Worm (Caenorhabditis elegans): ENCODE results near the gene rpy-1.

rpy-1 gene

DNA sequence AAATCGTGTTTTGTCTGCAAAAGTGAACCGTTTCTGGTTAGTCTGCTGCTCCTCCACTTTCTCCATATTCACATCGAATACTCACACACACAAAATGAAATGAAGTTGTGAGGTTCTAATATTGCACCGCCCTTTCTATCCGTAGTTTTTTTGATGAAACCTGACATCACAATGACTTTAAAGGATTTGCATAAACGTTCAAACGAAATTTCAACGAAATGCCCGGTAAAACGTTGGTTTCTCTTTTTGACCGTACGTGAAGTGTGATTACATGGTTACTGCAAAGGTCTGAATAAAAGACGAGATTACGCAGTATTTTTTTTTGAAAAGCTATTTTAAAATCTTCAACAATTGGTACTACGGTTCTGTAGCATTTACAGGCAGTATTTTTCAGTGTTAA lies 51.2 kb downstream of the rpy-1 start, which contains the start of gene T19D12.9:
T19D12.9 (minus strand) TSS at position 101 of the 400 bp plus-strand sequence.
- no peak for TF ChIP-seq ceh-48 (tag; optimal IDR thresholded peaks at IDR 0.05)
- TF ChIP-seq lim-6 (tag; optimal IDR thresholded peaks at IDR 0.05), result no peak
- TF ChIP-seq pag-3 (tag; optimal IDR thresholded peaks at IDR 0.05; ENCODE audit: borderline replicate concordance), result no peak
- no peak for TF ChIP-seq lin-11 (tag; optimal IDR thresholded peaks at IDR 0.05)

Data from whole organism, late embryonic.